Worm (Caenorhabditis elegans): ENCODE data around the gene osm-7.

osm-7 gene

DNA sequence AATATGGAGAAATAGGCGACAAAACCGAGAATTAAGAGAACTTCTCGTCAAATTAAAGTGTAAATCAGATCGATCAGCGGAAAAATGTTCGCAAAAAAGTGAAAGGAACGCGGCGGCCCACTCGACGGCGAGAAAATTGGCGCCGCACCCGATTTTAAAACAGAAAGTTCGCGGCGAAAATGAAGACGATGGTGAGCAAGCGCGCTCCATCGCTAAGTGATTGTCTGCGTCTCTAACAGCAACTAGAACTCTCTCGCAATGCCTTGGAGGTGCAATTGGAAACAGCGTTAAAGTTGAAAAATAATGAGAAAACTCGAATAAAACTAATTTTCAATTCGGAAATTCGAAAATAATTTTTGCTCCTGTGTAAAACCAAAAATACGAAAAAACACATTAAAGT lies 46.0 kb upstream of the osm-7 start (continued):
- TF ChIP-seq egl-5 (tag; optimal IDR thresholded peaks at IDR 0.05): no peak
- TF ChIP-seq jun-1 (tag; optimal IDR thresholded peaks at IDR 0.05): no peak
- no peak for TF ChIP-seq unc-62 (GFP tag; optimal IDR thresholded peaks at IDR 0.05)
- TF ChIP-seq lin-39 (tag; optimal IDR thresholded peaks at IDR 0.05): peak; percentile 83
- TF ChIP-seq ZK546.5 (tag; optimal IDR thresholded peaks at IDR 0.05): no peak
- no peak for TF ChIP-seq mml-1 (tag; optimal IDR thresholded peaks at IDR 0.05)
- no peak for TF ChIP-seq nhr-77 (tag; optimal IDR thresholded peaks at IDR 0.05)
- no peak for TF ChIP-seq ztf-4 (tag; optimal IDR thresholded peaks at IDR 0.05)
- peak; percentile 61 for TF ChIP-seq hmg-11 (tag; optimal IDR thresholded peaks at IDR 0.05)
- peak; percentile 83 for TF ChIP-seq nfya-1 (tag; optimal IDR thresholded peaks at IDR 0.05; ENCODE audit: insufficient read depth)
- TF ChIP-seq unc-39 (tag; optimal IDR thresholded peaks at IDR 0.05): no peak
- TF ChIP-seq lsy-12 (tag; optimal IDR thresholded peaks at IDR 0.05): peak; percentile 34
- no peak for TF ChIP-seq pqm-1 (tag; optimal IDR thresholded peaks at IDR 0.05)
- TF ChIP-seq skn-1 (tag; optimal IDR thresholded peaks at IDR 0.05): no peak
- TF ChIP-seq nhr-25 (tag; optimal IDR thresholded peaks at IDR 0.05): peak; percentile 87
- TF ChIP-seq fkh-2 (tag; optimal IDR thresholded peaks at IDR 0.05): no peak
- no peak for TF ChIP-seq sea-2 (GFP tag; optimal IDR thresholded peaks at IDR 0.05)
- no peak for TF ChIP-seq elt-3 (tag; optimal IDR thresholded peaks at IDR 0.05)
- no peak for TF ChIP-seq R02D3.7 (tag; optimal IDR thresholded peaks at IDR 0.05)
- no peak for TF ChIP-seq fkh-10 (GFP tag; optimal IDR thresholded peaks at IDR 0.05)
- no peak for TF ChIP-seq ztf-11 (tag; optimal IDR thresholded peaks at IDR 0.05)

DNA sequence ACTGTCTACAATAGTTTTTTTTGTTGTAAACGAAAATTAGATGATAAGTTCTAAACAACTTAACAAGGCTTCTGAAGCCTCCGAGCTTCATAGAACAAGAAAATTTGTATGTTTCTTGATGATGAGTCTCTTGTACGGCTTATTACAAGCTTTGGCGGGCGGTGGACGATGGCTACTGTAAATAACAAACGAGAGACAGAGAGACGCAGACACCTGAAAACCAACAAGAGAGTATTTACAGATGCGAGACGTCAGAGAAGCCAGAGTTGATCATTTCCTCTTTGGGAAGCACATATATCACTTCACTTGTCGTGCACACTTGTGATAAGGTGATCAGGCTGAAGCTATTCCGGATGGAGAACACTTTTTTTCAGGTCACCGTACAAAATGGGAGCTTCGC lies 45.1 kb upstream of the osm-7 start:
- TF ChIP-seq pha-4 (tag; optimal IDR thresholded peaks at IDR 0.05) (peak; percentile 67), unc-39 (tag; optimal IDR thresholded peaks at IDR 0.05) (no peak)

DNA sequence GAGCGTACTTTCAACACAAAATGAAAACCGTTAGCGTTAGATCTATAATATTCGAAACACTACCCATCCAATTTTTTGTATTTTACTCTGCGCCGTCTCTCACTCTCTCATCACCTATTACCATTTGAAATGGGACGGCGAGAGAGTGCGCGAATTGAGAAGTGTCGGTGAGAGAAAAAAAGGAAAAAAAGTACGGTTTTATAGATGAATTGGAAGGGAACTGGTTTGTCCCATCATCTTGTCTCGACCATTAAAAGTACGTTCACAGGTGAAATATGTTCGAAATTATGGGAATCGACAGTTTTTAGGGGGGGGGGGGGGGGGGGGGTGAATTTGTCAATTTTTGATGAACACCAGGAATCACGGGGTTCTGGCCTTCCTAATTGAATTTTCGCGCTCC lies 41.3 kb upstream of the osm-7 start:
- TF ChIP-seq ztf-11 (tag; optimal IDR thresholded peaks at IDR 0.05) (no peak), pha-4 (tag; optimal IDR thresholded peaks at IDR 0.05) (peak; percentile 4), nhr-23 (tag; optimal IDR thresholded peaks at IDR 0.05) (peak; percentile 18), nhr-25 (tag; optimal IDR thresholded peaks at IDR 0.05) (peak; percentile 63)

DNA sequence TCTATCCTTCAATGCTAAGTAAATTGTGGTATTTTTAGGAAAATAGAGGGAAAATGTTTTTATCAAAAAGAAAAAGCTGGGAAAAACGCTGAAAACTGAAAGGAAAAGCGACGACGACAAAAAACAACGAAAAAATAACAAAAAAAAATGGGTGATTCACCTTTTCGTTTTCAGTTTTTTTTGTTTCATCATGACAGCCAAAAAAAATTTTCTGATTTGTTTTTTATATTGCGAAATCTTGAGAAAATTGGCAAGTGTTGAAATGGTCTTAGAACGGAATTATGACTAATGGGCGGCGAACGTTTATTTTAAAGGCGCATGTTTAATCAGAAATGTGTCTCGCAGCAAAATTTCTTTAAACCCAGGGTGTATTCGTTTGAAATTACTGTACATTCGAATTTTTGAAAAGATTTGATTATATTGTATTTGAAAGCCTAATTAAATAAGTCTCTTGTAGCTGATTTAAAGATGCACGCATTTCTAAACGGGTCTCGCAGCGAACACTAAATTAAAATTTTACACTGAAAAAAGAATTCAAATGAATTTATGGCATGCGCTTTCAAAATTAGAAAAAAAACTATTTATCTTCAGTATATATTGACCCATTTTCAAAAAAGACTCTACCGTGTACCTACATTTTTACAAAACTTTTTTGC lies 40.1 kb upstream of the osm-7 start:
- TF ChIP-seq ztf-4 (tag; optimal IDR thresholded peaks at IDR 0.05) (no peak), zag-1 (tag; optimal IDR thresholded peaks at IDR 0.05) (no peak), nhr-76 (tag; optimal IDR thresholded peaks at IDR 0.05) (no peak), unc-39 (tag; optimal IDR thresholded peaks at IDR 0.05) (no peak), egl-27 (tag; optimal IDR thresholded peaks at IDR 0.05) (no peak)

DNA sequence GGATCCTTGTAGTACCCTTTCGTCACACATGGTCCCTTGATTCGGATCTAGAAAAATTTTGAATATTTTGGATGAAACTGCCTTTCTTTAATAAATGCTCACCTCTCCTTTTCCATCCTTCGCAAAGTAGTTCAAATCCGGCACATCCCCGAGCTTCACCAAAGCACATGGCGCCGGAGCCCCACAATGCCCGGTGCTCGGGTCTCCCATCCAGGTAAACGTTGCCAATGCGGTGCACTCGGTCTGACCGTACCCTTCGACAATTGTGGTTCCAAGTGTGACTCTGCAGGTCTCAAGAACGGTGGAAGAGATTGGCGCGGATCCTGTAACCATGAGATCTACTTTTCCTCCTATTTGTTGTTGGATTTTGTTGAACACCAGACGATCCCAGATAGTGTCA lies 35.2 kb upstream of the osm-7 start:
- TF ChIP-seq ceh-9 (tag; optimal IDR thresholded peaks at IDR 0.05) (no peak), lin-15B (tag; optimal IDR thresholded peaks at IDR 0.05) (no peak), pqm-1 (tag; optimal IDR thresholded peaks at IDR 0.05) (no peak), lsy-12 (tag; optimal IDR thresholded peaks at IDR 0.05) (no peak), zag-1 (tag; optimal IDR thresholded peaks at IDR 0.05) (no peak)

DNA sequence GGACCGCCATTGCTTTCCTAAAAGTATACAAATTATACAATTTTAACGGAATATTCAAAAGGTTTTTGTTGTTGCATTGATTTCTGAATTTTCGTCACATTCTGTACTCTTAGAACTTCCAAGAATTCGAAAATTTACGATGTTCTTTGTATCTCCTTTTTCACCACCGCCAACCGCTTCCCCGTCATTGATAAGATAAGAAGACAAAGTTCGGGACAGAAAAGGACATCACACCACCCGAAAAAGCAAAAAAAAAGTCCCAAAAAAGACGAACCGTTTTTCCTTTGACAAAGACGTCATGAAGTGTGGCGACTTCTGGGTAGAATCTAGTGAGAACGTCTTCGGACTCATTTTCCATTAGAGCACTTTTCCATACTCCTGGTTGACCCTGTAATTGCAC lies 33.5 kb upstream of the osm-7 start:
- TF ChIP-seq nhr-77 (tag; optimal IDR thresholded peaks at IDR 0.05) (no peak), R02D3.7 (tag; optimal IDR thresholded peaks at IDR 0.05) (no peak), tbx-2 (tag; optimal IDR thresholded peaks at IDR 0.05) (no peak), egl-5 (tag; optimal IDR thresholded peaks at IDR 0.05) (no peak), elt-3 (tag; optimal IDR thresholded peaks at IDR 0.05) (peak in 2 of 3 experiments; percentile 82 to 83), pqm-1 (tag; optimal IDR thresholded peaks at IDR 0.05) (peak; percentile 90), elt-2 (tag; optimal IDR thresholded peaks at IDR 0.05) (peak; percentile 81), nfya-1 (tag; optimal IDR thresholded peaks at IDR 0.05; ENCODE audit: insufficient read depth) (peak; percentile 1)

All from whole organism, L3 larva.